Worm (Caenorhabditis elegans) whole organism, young adult: Measurements from ENCODE around the gene osta-2.

Source experiments
- B0019.2 ChIP-seq: fragments of 200-800 bp; sonication (Bioruptor generic); conservative IDR thresholded peaks from 2 replicates; pipeline ENCODE4 v1.3.6; 2022; ENCODE audit warnings: missing genetic modification reagents, missing genetic modification characterization, missing compliant biosample characterization
- F37B4.10 ChIP-seq: fragments of 200-800 bp; sonication (Bioruptor generic); IDR thresholded peaks from 2 replicates; pipeline ENCODE4 v1.3.6; 2022; ENCODE audit warnings: missing genetic modification characterization, missing compliant biosample characterization
- F39B2.1 ChIP-seq: fragments of 200-800 bp; sonication (Bioruptor generic); IDR thresholded peaks from 2 replicates; pipeline ENCODE4 v1.3.6; 2022; ENCODE audit warnings: missing genetic modification reagents, missing genetic modification characterization, missing compliant biosample characterization
- T26A5.8 ChIP-seq: sonication (generic microtip); optimal IDR thresholded peaks from 2 replicates; lab custom pipeline; 2016; ENCODE audit warnings: missing genetic modification characterization, missing compliant biosample characterization
- Y53F4B.3 ChIP-seq: fragments of 200-800 bp; sonication (Bioruptor generic); IDR thresholded peaks from 2 replicates; pipeline ENCODE4 v1.3.6; 2022; ENCODE audit warnings: missing genetic modification reagents, missing genetic modification characterization, missing compliant biosample characterization
- Y79H2A.3 ChIP-seq: fragments of 200-800 bp; sonication (Bioruptor generic); conservative IDR thresholded peaks from 2 replicates; pipeline ENCODE4 v1.3.6; 2022; ENCODE audit warnings: missing genetic modification reagents, missing genetic modification characterization, missing compliant biosample characterization
- athp-1 ChIP-seq: sonication (generic microtip); optimal IDR thresholded peaks from 2 replicates; lab custom pipeline; 2017; ENCODE audit warnings: mild to moderate bottlenecking, missing genetic modification characterization, missing compliant biosample characterization
- attf-3 ChIP-seq: fragments of 200-800 bp; sonication (Bioruptor generic); conservative IDR thresholded peaks from 2 replicates; pipeline ENCODE4 v1.3.6; 2022; ENCODE audit warnings: missing genetic modification reagents, missing genetic modification characterization, missing compliant biosample characterization
- ccch-3 ChIP-seq: fragments of 200-800 bp; sonication (Bioruptor generic); optimal IDR thresholded peaks from 2 replicates; lab custom pipeline; 2018; ENCODE audit warnings: mild to moderate bottlenecking, missing genetic modification characterization, missing compliant biosample characterization
- cebp-1 ChIP-seq, 2 experiments: fragments of 200-800 bp in 1 of 2; sonication (Bioruptor generic) in 1 of 2; sonication (generic microtip) in 1 of 2; IDR thresholded peaks in 1 of 2; optimal IDR thresholded peaks in 1 of 2; 2 replicates each; pipeline versions ENCODE4 v1.3.6 to Lab custom; 2017 to 2022; ENCODE audit warnings: missing compliant biosample characterization in 2 of 2, missing genetic modification characterization in 2 of 2, mild to moderate bottlenecking in 1 of 2, missing genetic modification reagents in 1 of 2, moderate library complexity in 1 of 2
- cebp-2 ChIP-seq: fragments of 200-800 bp; sonication (Bioruptor generic); IDR thresholded peaks from 2 replicates; pipeline ENCODE4 v1.3.6; 2022; ENCODE audit warnings: missing genetic modification characterization, missing compliant biosample characterization
- ceh-100 ChIP-seq: fragments of 200-800 bp; sonication (Bioruptor generic); IDR thresholded peaks from 2 replicates; pipeline ENCODE4 v1.3.6; 2022; ENCODE audit warnings: missing genetic modification reagents, missing genetic modification characterization, missing compliant biosample characterization
- ceh-40 ChIP-seq: fragments of 200-800 bp; sonication (Bioruptor generic); IDR thresholded peaks from 2 replicates; pipeline ENCODE4 v1.3.6; 2022; ENCODE audit warnings: missing genetic modification characterization, missing compliant biosample characterization
- chd-7 ChIP-seq: sonication (generic microtip); optimal IDR thresholded peaks from 2 replicates; lab custom pipeline; 2016; ENCODE audit warnings: mild to moderate bottlenecking, missing genetic modification characterization, moderate library complexity, missing compliant biosample characterization
- die-1 ChIP-seq: sonication (generic microtip); optimal IDR thresholded peaks from 2 replicates; lab custom pipeline; 2016; ENCODE audit warnings: missing genotype, mild to moderate bottlenecking, missing genetic modification characterization, missing compliant biosample characterization
- ekl-4 ChIP-seq: fragments of 200-800 bp; sonication (Bioruptor generic); IDR thresholded peaks from 2 replicates; pipeline ENCODE4 v1.3.6; 2022; ENCODE audit warnings: missing genetic modification reagents, missing genetic modification characterization, missing compliant biosample characterization
- fkh-3 ChIP-seq: sonication (generic microtip); optimal IDR thresholded peaks from 2 replicates; lab custom pipeline; 2016; ENCODE audit warnings: mild to moderate bottlenecking, missing genetic modification characterization, missing compliant biosample characterization
- him-1 ChIP-seq: sonication (generic microtip); optimal IDR thresholded peaks from 2 replicates; lab custom pipeline; 2016; ENCODE audit warnings: missing genotype, missing genetic modification reagents, missing genetic modification characterization, missing compliant biosample characterization
- hlh-12 ChIP-seq: sonication (generic microtip); optimal IDR thresholded peaks from 2 replicates; lab custom pipeline; 2016; ENCODE audit warnings: missing genetic modification characterization, missing compliant biosample characterization
- hmg-20 ChIP-seq: fragments of 200-800 bp; sonication (Bioruptor generic); IDR thresholded peaks from 2 replicates; pipeline ENCODE4 v1.3.6; 2022; ENCODE audit warnings: missing genetic modification reagents, missing genetic modification characterization, missing compliant biosample characterization
- lag-1 ChIP-seq: fragments of 200-800 bp; sonication (Bioruptor generic); IDR thresholded peaks from 2 replicates; pipeline ENCODE4 v1.3.6; 2022; ENCODE audit warnings: missing genetic modification reagents, missing genetic modification characterization, missing compliant biosample characterization
- let-526 ChIP-seq: fragments of 200-800 bp; sonication (Bioruptor generic); IDR thresholded peaks from 2 replicates; pipeline ENCODE4 v1.3.6; 2022; ENCODE audit warnings: missing genetic modification reagents, missing genetic modification characterization, missing compliant biosample characterization
- lin-26 ChIP-seq: fragments of 200-800 bp; sonication (Bioruptor generic); IDR thresholded peaks from 2 replicates; pipeline ENCODE4 v1.3.6; 2022; ENCODE audit warnings: missing genetic modification reagents, missing genetic modification characterization, missing compliant biosample characterization
- lin-54 ChIP-seq: fragments of 200-800 bp; sonication (Bioruptor generic); optimal IDR thresholded peaks from 2 replicates; lab custom pipeline; 2018; ENCODE audit warnings: mild to moderate bottlenecking, missing genetic modification characterization, missing compliant biosample characterization
- lsy-27 ChIP-seq: sonication (generic microtip); optimal IDR thresholded peaks from 2 replicates; lab custom pipeline; 2017; ENCODE audit warnings: missing genetic modification characterization, mild to moderate bottlenecking, missing compliant biosample characterization, antibody characterized with exemption, missing genotype, borderline replicate concordance; ENCODE audit not compliant: insufficient read depth
- madf-10 ChIP-seq: sonication (generic microtip); optimal IDR thresholded peaks from 2 replicates; lab custom pipeline; 2016; ENCODE audit warnings: mild to moderate bottlenecking, missing genetic modification characterization, missing compliant biosample characterization
- madf-3 ChIP-seq: fragments of 200-800 bp; sonication (Bioruptor generic); IDR thresholded peaks from 2 replicates; pipeline ENCODE4 v1.3.6; 2022; ENCODE audit warnings: missing genetic modification reagents, missing genetic modification characterization, missing compliant biosample characterization
- madf-6 ChIP-seq: fragments of 200-800 bp; sonication (Bioruptor generic); IDR thresholded peaks from 2 replicates; pipeline ENCODE4 v1.3.6; 2022; ENCODE audit warnings: missing genetic modification reagents, missing genetic modification characterization, missing compliant biosample characterization
- mel-28 ChIP-seq: sonication (generic microtip); optimal IDR thresholded peaks from 2 replicates; lab custom pipeline; 2016; ENCODE audit warnings: borderline replicate concordance, mild to moderate bottlenecking, missing genetic modification characterization, missing compliant biosample characterization
- mxl-1 ChIP-seq: sonication (generic microtip); optimal IDR thresholded peaks from 2 replicates; lab custom pipeline; 2016; ENCODE audit warnings: missing genetic modification characterization, missing compliant biosample characterization
- nfya-2 ChIP-seq: fragments of 200-800 bp; sonication (Bioruptor generic); IDR thresholded peaks from 2 replicates; pipeline ENCODE4 v1.3.6; 2022; ENCODE audit warnings: missing genetic modification reagents, missing genetic modification characterization, missing compliant biosample characterization
- nhr-179 ChIP-seq: sonication (generic microtip); optimal IDR thresholded peaks from 2 replicates; lab custom pipeline; 2016; ENCODE audit warnings: mild to moderate bottlenecking, missing genetic modification characterization, missing compliant biosample characterization
- pbrm-1 ChIP-seq: fragments of 200-800 bp; sonication (Bioruptor generic); IDR thresholded peaks from 2 replicates; pipeline ENCODE4 v1.3.6; 2022; ENCODE audit warnings: missing genetic modification reagents, missing genetic modification characterization, missing compliant biosample characterization
- pha-4 ChIP-seq: fragments of 150-350 bp; sonication (generic microtip); optimal IDR thresholded peaks from 2 replicates; lab custom pipeline; 2014; ENCODE audit warnings: missing biosample characterization, missing genetic modification reagents, missing genetic modification characterization
- rec-8 ChIP-seq, 2 experiments: sonication (generic microtip); optimal IDR thresholded peaks; 2 replicates each; lab custom pipeline; 2016; ENCODE audit warnings: mild to moderate bottlenecking in 2 of 2, missing genetic modification characterization in 2 of 2, missing genetic modification reagents in 2 of 2, missing genotype in 2 of 2, missing biosample characterization in 1 of 2, missing compliant biosample characterization in 1 of 2, moderate library complexity in 1 of 2
- repo-1 ChIP-seq: sonication (generic microtip); optimal IDR thresholded peaks from 2 replicates; lab custom pipeline; 2017; ENCODE audit warnings: mild to moderate bottlenecking, missing genetic modification characterization, missing compliant biosample characterization
- sea-2 ChIP-seq: fragments of 200-800 bp; sonication (Bioruptor generic); IDR thresholded peaks from 2 replicates; pipeline ENCODE4 v1.3.6; 2022; ENCODE audit warnings: missing genetic modification characterization, missing compliant biosample characterization
- snpc-1.3 ChIP-seq: sonication (generic microtip); optimal IDR thresholded peaks from 2 replicates; lab custom pipeline; 2017; ENCODE audit warnings: missing genetic modification characterization, mild to moderate bottlenecking, missing compliant biosample characterization, antibody characterized with exemption, moderate library complexity, missing genotype, missing genetic modification reagents; ENCODE audit not compliant: insufficient read depth
- tbp1 ChIP-seq: fragments of 200-800 bp; sonication (Bioruptor generic); optimal IDR thresholded peaks from 2 replicates; lab custom pipeline; 2018; ENCODE audit warnings: mild to moderate bottlenecking, missing genetic modification characterization, missing compliant biosample characterization
- tlf-1 ChIP-seq: fragments of 200-800 bp; sonication (Bioruptor generic); optimal IDR thresholded peaks from 2 replicates; lab custom pipeline; 2018; ENCODE audit warnings: mild to moderate bottlenecking, missing genetic modification characterization, missing compliant biosample characterization
- unc-62 ChIP-seq: fragments of 150-350 bp; optimal IDR thresholded peaks from 2 replicates; lab custom pipeline; 2014; ENCODE audit warnings: missing biosample characterization, missing genetic modification reagents, missing genetic modification characterization
- xnd-1 ChIP-seq: sonication (generic microtip); optimal IDR thresholded peaks from 2 replicates; lab custom pipeline; 2016; ENCODE audit warnings: missing genotype, missing genetic modification reagents, missing genetic modification characterization, missing compliant biosample characterization
- zim-3 ChIP-seq: sonication (generic microtip); optimal IDR thresholded peaks from 2 replicates; lab custom pipeline; 2017; ENCODE audit warnings: mild to moderate bottlenecking, missing genetic modification characterization, moderate library complexity, missing compliant biosample characterization
- ztf-22 ChIP-seq: fragments of 200-800 bp; sonication (Bioruptor generic); optimal IDR thresholded peaks from 2 replicates; lab custom pipeline; 2018; ENCODE audit warnings: mild to moderate bottlenecking, missing genetic modification characterization, moderate library complexity, missing compliant biosample characterization
- ztf-25 ChIP-seq: fragments of 200-800 bp; sonication (Bioruptor generic); IDR thresholded peaks from 2 replicates; pipeline ENCODE4 v1.3.6; 2022; ENCODE audit warnings: missing genetic modification reagents, missing genetic modification characterization, missing compliant biosample characterization

The osta-2 gene

ce11 chrII:5660736-5661734 lies 46.5 kb upstream of the osta-2 start, which contains the start of the genes ift-43 and mdt-26 (continued):
- peak; percentile 83 for TF ChIP-seq pbrm-1 (GFP tag; lab: Robert Waterston, UW)
- TF ChIP-seq lsy-27: peak; percentile 41
- peak; percentile 10; the same call in 1 of the 2 replicates for TF ChIP-seq hmg-20
- peak; percentile 100 for TF ChIP-seq nfya-2 (GFP tag; lab: Robert Waterston, UW)
- no peak for TF ChIP-seq attf-3 (GFP tag; lab: Robert Waterston, UW)
- TF ChIP-seq rec-8 (tag; optimal IDR thresholded peaks at IDR 0.05; lab: Kevin White, UChicago): peak; percentile 11 to 40
- TF ChIP-seq fkh-3 (tag; lab: Kevin White, UChicago): no peak
- peak; percentile 80 for TF ChIP-seq ceh-100
- TF ChIP-seq repo-1 (tag; lab: Kevin White, UChicago): peak; percentile 65
- TF ChIP-seq T26A5.8 (tag; lab: Kevin White, UChicago): no peak
- no peak for TF ChIP-seq nhr-179
- peak; percentile 32 for TF ChIP-seq ccch-3 (GFP tag; lab: Kevin White, UChicago)
- peak; percentile 76 for TF ChIP-seq tbp1 (GFP tag; lab: Kevin White, UChicago)
- peak; percentile 72 for TF ChIP-seq zim-3 (tag; lab: Kevin White, UChicago)
- 0 out of 2 replicates have a peak, but pooled peaks have one; percentile 40 for TF ChIP-seq cebp-2 (GFP tag; lab: Robert Waterston, UW)
- TF ChIP-seq tlf-1 (GFP tag; lab: Kevin White, UChicago): no peak
- TF ChIP-seq mxl-1 (tag; lab: Kevin White, UChicago): no peak
- TF ChIP-seq athp-1: no peak
- no peak for TF ChIP-seq B0019.2 (GFP tag; lab: Robert Waterston, UW)
- TF ChIP-seq madf-6 (GFP tag; lab: Robert Waterston, UW): peak; percentile 62
- peak; percentile 83 for TF ChIP-seq ekl-4 (GFP tag; lab: Robert Waterston, UW)
- peak; percentile 67 for TF ChIP-seq lin-54 (GFP tag; lab: Kevin White, UChicago)
- 0 out of 2 replicates have a peak, but pooled peaks have one; percentile 65 for TF ChIP-seq sea-2
- TF ChIP-seq him-1: peak; percentile 27
- no peak for TF ChIP-seq lag-1 (GFP tag; lab: Robert Waterston, UW)
- peak; percentile 90 for TF ChIP-seq let-526 (GFP tag; lab: Robert Waterston, UW)
- TF ChIP-seq mel-28 (tag; lab: Kevin White, UChicago): peak; percentile 11
- peak; percentile 77 for TF ChIP-seq cebp-1 (GFP tag; IDR thresholded peaks at IDR 0.05; lab: Robert Waterston, UW)
- TF ChIP-seq cebp-1 (tag; optimal IDR thresholded peaks at IDR 0.05; lab: Kevin White, UChicago): peak; percentile 80
- no peak for TF ChIP-seq unc-62 (GFP tag; lab: Kevin White, UChicago)
- 0 out of 2 replicates have a peak, but pooled peaks have one; percentile 37 for TF ChIP-seq Y53F4B.3 (GFP tag; lab: Robert Waterston, UW)
- no peak for TF ChIP-seq xnd-1
- no peak for TF ChIP-seq pha-4 (tag; lab: Kevin White, UChicago)
- TF ChIP-seq die-1 (tag; lab: Kevin White, UChicago): no peak
- TF ChIP-seq ztf-22 (GFP tag; lab: Kevin White, UChicago): no peak
- TF ChIP-seq Y79H2A.3 (GFP tag; lab: Robert Waterston, UW): peak; percentile 81; the same call in 1 of the 2 replicates
- no peak for TF ChIP-seq hlh-12
- peak; percentile 83; the same call in 1 of the 2 replicates for TF ChIP-seq ceh-40 (GFP tag; lab: Robert Waterston, UW)
- TF ChIP-seq ztf-25 (GFP tag; lab: Robert Waterston, UW): no peak
- TF ChIP-seq lin-26: peak; percentile 61
- peak; percentile 53 for TF ChIP-seq snpc-1.3 (tag; lab: Kevin White, UChicago)
- no peak for TF ChIP-seq F39B2.1 (GFP tag; lab: Robert Waterston, UW)
- peak; percentile 93 for TF ChIP-seq madf-3 (GFP tag; lab: Robert Waterston, UW)
- TF ChIP-seq F37B4.10 (GFP tag; lab: Robert Waterston, UW): no peak
- TF ChIP-seq madf-10: peak; percentile 79
- TF ChIP-seq chd-7 (tag; lab: Kevin White, UChicago): peak; percentile 73
